Worm (Caenorhabditis elegans): ENCODE data around the gene srsx-2.

DNA sequence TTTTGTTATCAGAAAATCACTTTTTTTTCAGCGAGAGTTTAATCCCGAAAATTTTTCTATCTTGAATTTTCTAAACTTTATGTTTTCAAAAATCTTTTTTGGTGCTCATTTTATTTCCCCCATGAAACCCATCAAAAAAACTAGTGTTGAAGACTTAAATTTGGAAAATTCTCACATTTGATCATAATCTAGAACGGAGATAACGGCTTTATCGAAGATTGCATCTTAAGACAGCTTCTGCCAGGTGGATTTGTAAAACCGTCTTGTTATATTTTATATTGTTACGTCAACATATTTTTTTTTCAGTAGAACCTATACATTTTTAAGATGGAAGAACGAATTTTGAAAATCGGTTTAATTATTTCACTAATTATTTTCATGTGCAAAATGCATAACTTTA lies 23.3 kb downstream of the srsx-2 start, which contains the start of gene T27C5.12:
- no peak for TF ChIP-seq efl-1 (optimal IDR thresholded peaks at IDR 0.05)
- TF ChIP-seq efl-1 (GFP tag; optimal IDR thresholded peaks at IDR 0.05 in 1 of 2), result no peak
- no peak for TF ChIP-seq swsn-7 (tag; optimal IDR thresholded peaks at IDR 0.05)
- TF ChIP-seq aly-2 (tag; optimal IDR thresholded peaks at IDR 0.05), result no peak
- no peak for TF ChIP-seq dpl-1 (GFP tag; optimal IDR thresholded peaks at IDR 0.05)
- no peak for TF ChIP-seq nhr-84 (tag; optimal IDR thresholded peaks at IDR 0.05)
- no peak for TF ChIP-seq lsy-2 (tag; optimal IDR thresholded peaks at IDR 0.05)
- no peak for TF ChIP-seq lin-39 (tag; optimal IDR thresholded peaks at IDR 0.05)
- TF ChIP-seq C16A3.4 (tag; optimal IDR thresholded peaks at IDR 0.05), result no peak
- TF ChIP-seq ceh-8 (GFP tag; optimal IDR thresholded peaks at IDR 0.05), result no peak
- TF ChIP-seq unc-30 (tag; optimal IDR thresholded peaks at IDR 0.05), result no peak

Data from whole organism, L1 larva.